Worm (Caenorhabditis elegans) whole organism, L4/young adult: ENCODE data around the gene F45E6.1.
A peak's percentile ranks its signal among the peaks of the same experiment; 100 is the strongest.

Experiments used
- W03F9.2 ChIP-seq: fragments of 150-350 bp; optimal IDR thresholded peaks from 2 replicates; lab custom pipeline; 2014; ENCODE audit warnings: missing biosample characterization, missing genetic modification characterization
- him-1 ChIP-seq: sonication (generic microtip); optimal IDR thresholded peaks from 2 replicates; lab custom pipeline; 2016; ENCODE audit warnings: missing genotype, missing genetic modification reagents, missing genetic modification characterization, missing compliant biosample characterization

ce11 chrX:12480447-12480998 lies 3.3 kb upstream of the F45E6.1 start, which contains the start of gene atf-6:
- TF ChIP-seq him-1 (tag; lab: Kevin White, UChicago) (peak; percentile 57), W03F9.2 (tag; lab: Kevin White, UChicago) (no peak)
